Fruit fly (Drosophila melanogaster) whole organism, prepupa: Measurements from ENCODE around the gene APC4.

Experiments
- Blimp-1 ChIP-seq: fragments of 200-800 bp; sonication (Bioruptor generic); optimal IDR thresholded peaks from 3 replicates; lab custom pipeline; 2017; ENCODE audit warnings: missing biosample characterization, missing genetic modification characterization, mild to moderate bottlenecking, moderate library complexity, missing genetic modification reagents
- CG11294 ChIP-seq: fragments of 200-800 bp; sonication (Bioruptor generic); IDR thresholded peaks from 2 replicates; pipeline ENCODE4 v1.3.6; 2022; ENCODE audit warnings: missing biosample characterization, missing genetic modification characterization
- CG11902 ChIP-seq: fragments of 200-800 bp; sonication (Bioruptor generic); optimal IDR thresholded peaks from 3 replicates; lab custom pipeline; 2016; ENCODE audit warnings: missing biosample characterization, missing genetic modification characterization
- CG15336 ChIP-seq: fragments of 200-800 bp; sonication (Bioruptor generic); IDR thresholded peaks from 2 replicates; pipeline ENCODE4 v1.3.6; 2022; ENCODE audit warnings: missing biosample characterization, missing genetic modification characterization
- CG1621 ChIP-seq: fragments of 200-800 bp; sonication (Bioruptor generic); optimal IDR thresholded peaks from 3 replicates; lab custom pipeline; 2018; ENCODE audit warnings: missing biosample characterization, mild to moderate bottlenecking, missing genetic modification characterization
- CG16779 ChIP-seq: fragments of 200-800 bp; sonication (Bioruptor generic); optimal IDR thresholded peaks from 3 replicates; lab custom pipeline; 2017; ENCODE audit warnings: missing biosample characterization, mild to moderate bottlenecking, missing genetic modification characterization
- CG3032 ChIP-seq: fragments of 200-800 bp; optimal IDR thresholded peaks from 2 replicates; lab custom pipeline; 2019; ENCODE audit warnings: missing biosample characterization, mild to moderate bottlenecking, missing genetic modification characterization, moderate library complexity
- CG31627 ChIP-seq: fragments of 200-800 bp; sonication (Bioruptor generic); optimal IDR thresholded peaks from 3 replicates; lab custom pipeline; 2016; ENCODE audit warnings: missing biosample characterization, missing genetic modification characterization
- CG32006 ChIP-seq: fragments of 200-800 bp; sonication (Bioruptor generic); optimal IDR thresholded peaks from 3 replicates; lab custom pipeline; 2017; ENCODE audit warnings: missing biosample characterization, mild to moderate bottlenecking, missing genetic modification characterization
- CG34406 ChIP-seq: fragments of 200-800 bp; sonication (Bioruptor generic); optimal IDR thresholded peaks from 3 replicates; lab custom pipeline; 2016; ENCODE audit warnings: missing biosample characterization, missing genetic modification characterization
- CG4318 ChIP-seq: fragments of 200-800 bp; sonication (Bioruptor generic); optimal IDR thresholded peaks from 3 replicates; lab custom pipeline; 2017; ENCODE audit warnings: missing biosample characterization, mild to moderate bottlenecking, missing genetic modification characterization
- CG6276 ChIP-seq: fragments of 200-800 bp; sonication (Bioruptor generic); optimal IDR thresholded peaks from 2 replicates; lab custom pipeline; 2017; ENCODE audit warnings: missing biosample characterization, mild to moderate bottlenecking, missing genetic modification characterization
- CG6792 ChIP-seq: fragments of 200-800 bp; sonication (Bioruptor generic); optimal IDR thresholded peaks from 3 replicates; lab custom pipeline; 2016; ENCODE audit warnings: missing biosample characterization, missing genetic modification characterization
- CG6808 ChIP-seq: fragments of 200-800 bp; sonication (Bioruptor generic); optimal IDR thresholded peaks from 3 replicates; lab custom pipeline; 2017; ENCODE audit warnings: missing biosample characterization, missing genetic modification characterization, mild to moderate bottlenecking, moderate library complexity, missing genetic modification reagents
- CG8119 ChIP-seq: fragments of 200-800 bp; sonication (Bioruptor generic); IDR thresholded peaks from 3 replicates; pipeline ENCODE4 v1.3.6; 2022; ENCODE audit warnings: missing biosample characterization, missing genetic modification characterization
- CG8319 ChIP-seq: fragments of 200-800 bp; sonication (Bioruptor generic); optimal IDR thresholded peaks from 3 replicates; lab custom pipeline; 2016; ENCODE audit warnings: missing biosample characterization, missing genetic modification characterization
- CG8632 ChIP-seq: fragments of 200-800 bp; sonication (Bioruptor generic); optimal IDR thresholded peaks from 3 replicates; lab custom pipeline; 2016; ENCODE audit warnings: missing biosample characterization, missing genetic modification characterization
- CG9139 ChIP-seq: fragments of 200-800 bp; sonication (Bioruptor generic); optimal IDR thresholded peaks from 3 replicates; lab custom pipeline; 2017; ENCODE audit warnings: missing biosample characterization, mild to moderate bottlenecking, missing genetic modification characterization
- Eip75B ChIP-seq: fragments of 200-800 bp; sonication (Bioruptor generic); optimal IDR thresholded peaks from 3 replicates; lab custom pipeline; 2016; ENCODE audit warnings: missing biosample characterization, missing genetic modification characterization
- Eip78C ChIP-seq: fragments of 200-800 bp; sonication (Bioruptor generic); peaks from one replicate; lab custom pipeline; 2016; ENCODE audit warnings: missing biosample characterization, missing genetic modification characterization
- Eip93F ChIP-seq: fragments of 200-800 bp; sonication (Bioruptor generic); optimal IDR thresholded peaks from 2 replicates; lab custom pipeline; 2016; ENCODE audit warnings: missing biosample characterization, mild to moderate bottlenecking, missing genetic modification characterization
- Ets21C ChIP-seq: fragments of 200-800 bp; sonication (Bioruptor generic); optimal IDR thresholded peaks from 3 replicates; lab custom pipeline; 2016; ENCODE audit warnings: missing biosample characterization, missing genetic modification characterization
- Ets96B ChIP-seq: fragments of 200-800 bp; optimal IDR thresholded peaks from 2 replicates; lab custom pipeline; 2019; ENCODE audit warnings: missing biosample characterization, mild to moderate bottlenecking, missing genetic modification characterization, moderate library complexity
- Gug ChIP-seq: fragments of 200-800 bp; sonication (Bioruptor generic); IDR thresholded peaks from 2 replicates; pipeline ENCODE4 v1.3.6; 2022; ENCODE audit warnings: missing biosample characterization, missing genetic modification characterization
- Hr38 ChIP-seq: sonication (Bioruptor generic); optimal IDR thresholded peaks from 2 replicates; lab custom pipeline; 2016; ENCODE audit warnings: missing biosample characterization, missing genetic modification characterization
- Hr39 ChIP-seq: fragments of 200-800 bp; sonication (Bioruptor generic); optimal IDR thresholded peaks from 2 replicates; lab custom pipeline; 2016; ENCODE audit warnings: missing biosample characterization, missing genetic modification characterization
- Hr4 ChIP-seq: fragments of 200-800 bp; sonication (Bioruptor generic); optimal IDR thresholded peaks from 3 replicates; lab custom pipeline; 2016; ENCODE audit warnings: missing biosample characterization, missing genetic modification characterization
- Smox ChIP-seq: fragments of 200-800 bp; sonication (Bioruptor generic); optimal IDR thresholded peaks from 3 replicates; lab custom pipeline; 2016; ENCODE audit warnings: missing biosample characterization, missing genetic modification characterization
- Sox102F ChIP-seq: fragments of 200-800 bp; sonication (Bioruptor generic); optimal IDR thresholded peaks from 2 replicates; lab custom pipeline; 2016; ENCODE audit warnings: missing biosample characterization, mild to moderate bottlenecking, missing genetic modification characterization
- Sox15 ChIP-seq: fragments of 200-800 bp; sonication (Bioruptor generic); optimal IDR thresholded peaks from 3 replicates; lab custom pipeline; 2016; ENCODE audit warnings: missing biosample characterization, missing genetic modification characterization
- acj6 ChIP-seq: fragments of 200-800 bp; sonication (Bioruptor generic); optimal IDR thresholded peaks from 3 replicates; lab custom pipeline; 2016; ENCODE audit warnings: missing biosample characterization, missing genetic modification characterization
- cyc ChIP-seq: fragments of 200-800 bp; sonication (Bioruptor generic); optimal IDR thresholded peaks from 3 replicates; lab custom pipeline; 2016; ENCODE audit warnings: missing biosample characterization, missing genetic modification characterization
- dac ChIP-seq: fragments of 200-800 bp; sonication (Bioruptor generic); optimal IDR thresholded peaks from 2 replicates; lab custom pipeline; 2017; ENCODE audit warnings: missing biosample characterization, mild to moderate bottlenecking, missing genetic modification characterization
- dsx ChIP-seq: fragments of 200-800 bp; optimal IDR thresholded peaks from 3 replicates; lab custom pipeline; 2019; ENCODE audit warnings: missing biosample characterization, mild to moderate bottlenecking, missing genetic modification characterization, moderate library complexity; ENCODE audit not compliant: poor library complexity, severe bottlenecking
- eg ChIP-seq: fragments of 200-800 bp; sonication (Bioruptor generic); IDR thresholded peaks from 3 replicates; pipeline ENCODE4 v1.3.6; 2022; ENCODE audit warnings: missing biosample characterization, missing genetic modification characterization
- fd59A ChIP-seq: fragments of 200-800 bp; sonication (Bioruptor generic); optimal IDR thresholded peaks from 2 replicates; lab custom pipeline; 2017; ENCODE audit warnings: missing biosample characterization, mild to moderate bottlenecking, missing genetic modification characterization, missing genetic modification reagents
- fd85E ChIP-seq: fragments of 200-800 bp; sonication (Bioruptor generic); optimal IDR thresholded peaks from 3 replicates; lab custom pipeline; 2016; ENCODE audit warnings: missing biosample characterization, missing genetic modification characterization
- fkh ChIP-seq: fragments of 200-800 bp; sonication (Bioruptor generic); optimal IDR thresholded peaks from 3 replicates; lab custom pipeline; 2017; ENCODE audit warnings: missing biosample characterization, mild to moderate bottlenecking, missing genetic modification characterization, moderate library complexity
- net ChIP-seq: fragments of 200-800 bp; sonication (Bioruptor generic); optimal IDR thresholded peaks from 3 replicates; lab custom pipeline; 2016; ENCODE audit warnings: missing biosample characterization, missing genetic modification characterization
- pdm3 ChIP-seq: fragments of 200-800 bp; sonication (Bioruptor generic); optimal IDR thresholded peaks from 3 replicates; lab custom pipeline; 2016; ENCODE audit warnings: missing biosample characterization, missing genetic modification characterization
- salr ChIP-seq, 2 experiments: fragments of 200-800 bp; sonication (Bioruptor generic); optimal IDR thresholded peaks; 3 replicates each; lab custom pipeline; 2016 to 2018; ENCODE audit warnings: missing biosample characterization in 2 of 2, missing genetic modification characterization in 2 of 2, mild to moderate bottlenecking in 1 of 2
- spab ChIP-seq: fragments of 200-800 bp; sonication (Bioruptor generic); optimal IDR thresholded peaks from 2 replicates; lab custom pipeline; 2017; ENCODE audit warnings: missing biosample characterization, mild to moderate bottlenecking, missing genetic modification characterization, missing genetic modification reagents
- ss ChIP-seq, 2 experiments: fragments of 200-800 bp; sonication (Bioruptor generic); optimal IDR thresholded peaks; 2 replicates in 1 of 2; 3 replicates in 1 of 2; lab custom pipeline; 2017 to 2018; ENCODE audit warnings: mild to moderate bottlenecking in 2 of 2, missing biosample characterization in 2 of 2, missing genetic modification characterization in 2 of 2, moderate library complexity in 1 of 2
- svp ChIP-seq: fragments of 200-800 bp; sonication (Bioruptor generic); peaks from one replicate; lab custom pipeline; 2016; ENCODE audit warnings: missing biosample characterization, missing genetic modification characterization
- vri ChIP-seq: fragments of 200-800 bp; sonication (Bioruptor generic); optimal IDR thresholded peaks from 3 replicates; lab custom pipeline; 2016; ENCODE audit warnings: missing biosample characterization, mild to moderate bottlenecking, missing genetic modification characterization

APC4 gene

DNA sequence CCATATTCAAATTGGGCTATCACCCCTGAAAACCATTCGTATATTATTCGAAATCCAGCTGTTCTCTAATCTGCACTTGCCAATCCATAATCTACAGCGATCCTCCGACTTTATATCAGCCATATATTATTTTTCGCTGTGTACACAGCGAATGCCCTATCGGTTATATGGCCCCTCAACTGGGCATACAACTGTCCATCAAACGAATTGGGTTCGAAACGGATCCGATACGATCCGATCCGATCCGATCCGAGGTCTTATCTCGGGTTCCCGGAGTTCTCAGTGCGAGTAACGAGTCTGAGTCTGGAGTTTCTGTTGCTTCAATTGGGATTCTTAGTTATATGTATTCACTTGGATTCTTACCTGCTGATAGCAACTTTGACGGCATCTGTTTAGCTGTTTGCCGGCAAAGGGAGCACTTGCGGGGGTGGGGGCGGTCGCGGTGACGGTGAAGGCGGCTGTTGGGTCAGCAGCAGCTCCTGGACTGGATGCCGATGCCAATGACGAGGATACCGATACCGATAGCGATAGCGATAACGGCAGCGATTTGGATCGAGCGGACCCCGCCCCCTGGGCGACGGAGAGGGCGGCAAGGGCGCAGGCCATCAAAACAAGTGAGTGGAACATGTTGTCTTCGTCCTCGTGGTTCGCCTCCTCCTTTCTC lies 51.0 kb downstream of the APC4 start:
- TF ChIP-seq CG31627 (no peak), svp (GFP tag; lab: Kevin White, UChicago) (peak; percentile 86)

dm6 chrX:9134241-9134849 lies 51.6 kb downstream of the APC4 start:
- TF ChIP-seq CG8119 (0 out of 3 replicates have a peak, but pooled peaks have one; percentile 32), Sox15 (no peak), fd59A (GFP tag; lab: Kevin White, UChicago) (no peak), svp (GFP tag; lab: Kevin White, UChicago) (peak; percentile 78), Ets96B (tag; lab: Kevin White, UChicago) (no peak), ss (GFP tag; optimal IDR thresholded peaks at IDR 0.05; lab: Kevin White, UChicago) (peak; percentile 35 to 70), eg (GFP tag; lab: Robert Waterston, UW) (peak; percentile 34; the same call in 1 of the 3 replicates), dsx (GFP tag; lab: Kevin White, UChicago) (peak; percentile 28), CG8632 (no peak), CG34406 (GFP tag; lab: Kevin White, UChicago) (no peak), CG6808 (GFP tag; lab: Kevin White, UChicago) (peak; percentile 35)
- TF ChIP-seq, all 60 proteins: peak for 6

dm6 chrX:9134922-9135453 lies 52.3 kb downstream of the APC4 start, which contains the start of gene fend:
fend (minus strand) TSS chrX:9135099.
- TF ChIP-seq fd59A (GFP tag; lab: Kevin White, UChicago) (no peak), net (GFP tag; lab: Kevin White, UChicago) (peak; percentile 32), pdm3 (GFP tag; lab: Kevin White, UChicago) (no peak), Blimp-1 (GFP tag; lab: Kevin White, UChicago) (no peak), ss (GFP tag; optimal IDR thresholded peaks at IDR 0.05; lab: Kevin White, UChicago) (peak; percentile 26 to 57), CG8119 (no peak), CG16779 (tag; lab: Kevin White, UChicago) (peak; percentile 17), dac (peak; percentile 22), CG11294 (GFP tag; lab: Robert Waterston, UW) (no peak), CG1621 (tag; lab: Kevin White, UChicago) (no peak), eg (GFP tag; lab: Robert Waterston, UW) (no peak), salr (GFP tag; optimal IDR thresholded peaks at IDR 0.05; lab: Kevin White, UChicago) (peak in 1 of 2 experiments; percentile 11), CG15336 (GFP tag; lab: Robert Waterston, UW) (no peak), CG3032 (tag; lab: Kevin White, UChicago) (peak; percentile 34), vri (no peak), CG9139 (GFP tag; lab: Kevin White, UChicago) (no peak), svp (GFP tag; lab: Kevin White, UChicago) (peak; percentile 78), fd85E (GFP tag; lab: Kevin White, UChicago) (no peak), CG11902 (GFP tag; lab: Kevin White, UChicago) (no peak), Hr4 (GFP tag; lab: Kevin White, UChicago) (peak; percentile 3), Hr39 (GFP tag; lab: Kevin White, UChicago) (no peak), Ets21C (GFP tag; lab: Kevin White, UChicago) (no peak), spab (no peak), CG32006 (GFP tag; lab: Kevin White, UChicago) (peak; percentile 56), Eip75B (GFP tag; lab: Kevin White, UChicago) (no peak), cyc (GFP tag; lab: Kevin White, UChicago) (no peak), Eip78C (GFP tag; lab: Kevin White, UChicago) (peak; percentile 86), CG8319 (GFP tag; lab: Kevin White, UChicago) (no peak), fkh (GFP tag; lab: Kevin White, UChicago) (no peak), CG4318 (peak; percentile 2), acj6 (GFP tag; lab: Kevin White, UChicago) (peak; percentile 34), Smox (no peak), CG6792 (GFP tag; lab: Kevin White, UChicago) (no peak), Sox15 (no peak), Ets96B (tag; lab: Kevin White, UChicago) (peak; percentile 54), Gug (GFP tag; lab: Robert Waterston, UW) (no peak), Sox102F (GFP tag; lab: Kevin White, UChicago) (no peak), Eip93F (no peak), Hr38 (GFP tag; lab: Kevin White, UChicago) (no peak), CG6276 (GFP tag; lab: Kevin White, UChicago) (peak; percentile 28)
